Fruit fly (Drosophila melanogaster) whole organism, wandering third instar larva: ENCODE data around the gene Ugt49B2.

Experiments
- Abd-B ChIP-seq: fragments of >200 bp; optimal IDR thresholded peaks from 2 replicates; lab custom pipeline; 2017; ENCODE audit warnings: missing biosample characterization, missing genetic modification characterization
- CG32264 ChIP-seq: fragments of 200-800 bp; sonication (Bioruptor generic); optimal IDR thresholded peaks from 2 replicates; lab custom pipeline; 2016; ENCODE audit warnings: missing biosample characterization, missing genetic modification characterization
- CG9705 ChIP-seq: fragments of 200-800 bp; sonication (Bioruptor generic); optimal IDR thresholded peaks from 2 replicates; lab custom pipeline; 2018; ENCODE audit warnings: missing biosample characterization, mild to moderate bottlenecking, missing genetic modification characterization
- CrebA ChIP-seq: fragments of 200-800 bp; sonication (Bioruptor generic); optimal IDR thresholded peaks from 2 replicates; lab custom pipeline; 2016; ENCODE audit warnings: missing biosample characterization, mild to moderate bottlenecking, missing genetic modification characterization, borderline replicate concordance
- Dfd ChIP-seq: fragments of >200 bp; optimal IDR thresholded peaks from 2 replicates; lab custom pipeline; 2017; ENCODE audit warnings: missing biosample characterization, missing genetic modification characterization
- Dif ChIP-seq: fragments of 200-275, 200-300 bp; sonication (Bioruptor generic); optimal IDR thresholded peaks from 2 replicates; lab custom pipeline; 2018; ENCODE audit warnings: missing biosample characterization, missing genetic modification characterization; ENCODE audit not compliant: partially characterized antibody
- GATAd ChIP-seq: sonication (Bioruptor generic); optimal IDR thresholded peaks from 2 replicates; lab custom pipeline; 2016; ENCODE audit warnings: missing biosample characterization, missing genetic modification characterization
- HLH106 ChIP-seq: fragments of 200-800 bp; optimal IDR thresholded peaks from 3 replicates; lab custom pipeline; 2019; ENCODE audit warnings: missing biosample characterization, mild to moderate bottlenecking, missing genetic modification characterization, moderate library complexity
- Hnf4 ChIP-seq: fragments of 200-800 bp; sonication (Bioruptor generic); optimal IDR thresholded peaks from 2 replicates; lab custom pipeline; 2016; ENCODE audit warnings: missing biosample characterization, mild to moderate bottlenecking, missing genetic modification characterization
- Hr78 ChIP-seq: fragments of >200 bp; optimal IDR thresholded peaks from 2 replicates; lab custom pipeline; 2017; ENCODE audit warnings: missing biosample characterization, missing genetic modification characterization
- Hr83 ChIP-seq: fragments of 200-300 bp; sonication (Bioruptor generic); optimal IDR thresholded peaks from 2 replicates; lab custom pipeline; 2016; ENCODE audit warnings: missing biosample characterization, mild to moderate bottlenecking, missing genetic modification characterization, moderate library complexity; ENCODE audit not compliant: poor library complexity, severe bottlenecking
- Jra ChIP-seq: sonication (Bioruptor generic); optimal IDR thresholded peaks from 2 replicates; lab custom pipeline; 2016; ENCODE audit warnings: missing biosample characterization, missing genetic modification characterization
- Mio ChIP-seq: sonication (Bioruptor generic); optimal IDR thresholded peaks from 2 replicates; lab custom pipeline; 2016; ENCODE audit warnings: missing biosample characterization, missing genetic modification characterization
- Myc ChIP-seq: fragments of >200 bp; optimal IDR thresholded peaks from 2 replicates; lab custom pipeline; 2017
- N ChIP-seq: fragments of >200 bp; optimal IDR thresholded peaks from 2 replicates; lab custom pipeline; 2018; ENCODE audit warnings: missing biosample characterization, missing external identifiers, missing genetic modification characterization
- OdsH ChIP-seq: fragments of 200-800 bp; sonication (Bioruptor generic); optimal IDR thresholded peaks from 2 replicates; lab custom pipeline; 2016; ENCODE audit warnings: missing biosample characterization, mild to moderate bottlenecking, missing genetic modification characterization
- Rel ChIP-seq, 2 experiments: fragments of 200-800 bp; sonication (Bioruptor generic) in 1 of 2; optimal IDR thresholded peaks; 2 replicates in 1 of 2; 3 replicates in 1 of 2; lab custom pipeline; 2016 to 2019; ENCODE audit warnings: mild to moderate bottlenecking in 2 of 2, missing biosample characterization in 2 of 2, missing genetic modification characterization in 2 of 2, moderate library complexity in 1 of 2
- Sp1 ChIP-seq: fragments of 200-800 bp; sonication (Bioruptor generic); optimal IDR thresholded peaks from 3 replicates; lab custom pipeline; 2019; ENCODE audit warnings: missing biosample characterization, mild to moderate bottlenecking, missing genetic modification characterization, moderate library complexity
- Vsx2 ChIP-seq: fragments of 200-300, 225-300 bp; sonication (Bioruptor generic); optimal IDR thresholded peaks from 2 replicates; lab custom pipeline; 2018; ENCODE audit warnings: missing biosample characterization, missing genetic modification characterization; ENCODE audit not compliant: partially characterized antibody
- br ChIP-seq: fragments of 200-800 bp; sonication (Bioruptor generic); optimal IDR thresholded peaks from 2 replicates; lab custom pipeline; 2016; ENCODE audit warnings: missing biosample characterization, missing genetic modification characterization
- brk ChIP-seq: fragments of 200-800 bp; sonication (Bioruptor generic); optimal IDR thresholded peaks from 2 replicates; lab custom pipeline; 2016; ENCODE audit warnings: missing biosample characterization, mild to moderate bottlenecking, missing genetic modification characterization
- dl ChIP-seq, 2 experiments: fragments of 175-275, 200-275 bp in 1 of 2; fragments of 200-275 bp in 1 of 2; sonication (Bioruptor generic); optimal IDR thresholded peaks; lab custom pipeline; 2018; ENCODE audit warnings: mild to moderate bottlenecking in 2 of 2, missing biosample characterization in 2 of 2, missing genetic modification characterization in 2 of 2, moderate library complexity in 2 of 2; ENCODE audit not compliant: partially characterized antibody in 2 of 2, insufficient read depth in 1 of 2
- dmrt93B ChIP-seq: fragments of 200-800 bp; sonication (Bioruptor generic); optimal IDR thresholded peaks from 2 replicates; lab custom pipeline; 2018; ENCODE audit warnings: missing biosample characterization, mild to moderate bottlenecking, missing genetic modification characterization
- dsf ChIP-seq: sonication (Bioruptor generic); optimal IDR thresholded peaks from 2 replicates; lab custom pipeline; 2016; ENCODE audit warnings: missing biosample characterization, missing genetic modification characterization, borderline replicate concordance
- ey ChIP-seq: fragments of 200-800 bp; sonication (Bioruptor generic); optimal IDR thresholded peaks from 2 replicates; lab custom pipeline; 2016; ENCODE audit warnings: missing biosample characterization, missing genetic modification characterization
- foxo ChIP-seq, 2 experiments: fragments of 200-800 bp; sonication (Bioruptor generic); optimal IDR thresholded peaks; 2 replicates in 1 of 2; 3 replicates in 1 of 2; lab custom pipeline; 2016 to 2017; ENCODE audit warnings: missing biosample characterization in 2 of 2, missing genetic modification characterization in 2 of 2
- fru ChIP-seq: fragments of 200-800 bp; sonication (Bioruptor generic); optimal IDR thresholded peaks from 3 replicates; lab custom pipeline; 2016; ENCODE audit warnings: missing biosample characterization, mild to moderate bottlenecking, missing genetic modification characterization
- h ChIP-seq: fragments of 200-800 bp; sonication (Bioruptor generic); optimal IDR thresholded peaks from 3 replicates; lab custom pipeline; 2016; ENCODE audit warnings: missing biosample characterization, mild to moderate bottlenecking, missing genetic modification characterization
- jim ChIP-seq: fragments of 175-275, 200-325 bp; sonication (Bioruptor generic); optimal IDR thresholded peaks from 2 replicates; lab custom pipeline; 2016; ENCODE audit warnings: missing biosample characterization, mild to moderate bottlenecking, missing genetic modification characterization
- lola ChIP-seq: fragments of >200 bp; optimal IDR thresholded peaks from 2 replicates; lab custom pipeline; 2017; ENCODE audit warnings: missing biosample characterization, missing genetic modification characterization
- pan ChIP-seq: fragments of >200 bp; optimal IDR thresholded peaks from 2 replicates; lab custom pipeline; 2017
- psq ChIP-seq: fragments of 200-800 bp; sonication (Bioruptor generic); optimal IDR thresholded peaks from 3 replicates; lab custom pipeline; 2017; ENCODE audit warnings: missing biosample characterization, mild to moderate bottlenecking, missing genetic modification characterization, moderate library complexity
- rgr ChIP-seq: fragments of 200-800 bp; sonication (Bioruptor generic); optimal IDR thresholded peaks from 3 replicates; lab custom pipeline; 2016; ENCODE audit warnings: missing biosample characterization, mild to moderate bottlenecking, missing genetic modification characterization
- sage ChIP-seq: fragments of 200-800 bp; sonication (Bioruptor generic); optimal IDR thresholded peaks from 2 replicates; lab custom pipeline; 2016; ENCODE audit warnings: missing biosample characterization, mild to moderate bottlenecking, missing genetic modification characterization
- sv ChIP-seq: fragments of 200-800 bp; sonication (Bioruptor generic); optimal IDR thresholded peaks from 3 replicates; lab custom pipeline; 2016; ENCODE audit warnings: missing biosample characterization, missing genetic modification characterization
- tai ChIP-seq: sonication (Bioruptor generic); optimal IDR thresholded peaks from 2 replicates; lab custom pipeline; 2016; ENCODE audit warnings: missing biosample characterization, missing genetic modification characterization
- usp ChIP-seq: fragments of >200 bp; optimal IDR thresholded peaks from 2 replicates; lab custom pipeline; 2017; ENCODE audit warnings: missing biosample characterization, missing genetic modification characterization
- woc ChIP-seq: sonication (Bioruptor generic); optimal IDR thresholded peaks from 2 replicates; lab custom pipeline; 2016; ENCODE audit warnings: missing biosample characterization, mild to moderate bottlenecking, missing genetic modification characterization

Ugt49B2 gene

DNA sequence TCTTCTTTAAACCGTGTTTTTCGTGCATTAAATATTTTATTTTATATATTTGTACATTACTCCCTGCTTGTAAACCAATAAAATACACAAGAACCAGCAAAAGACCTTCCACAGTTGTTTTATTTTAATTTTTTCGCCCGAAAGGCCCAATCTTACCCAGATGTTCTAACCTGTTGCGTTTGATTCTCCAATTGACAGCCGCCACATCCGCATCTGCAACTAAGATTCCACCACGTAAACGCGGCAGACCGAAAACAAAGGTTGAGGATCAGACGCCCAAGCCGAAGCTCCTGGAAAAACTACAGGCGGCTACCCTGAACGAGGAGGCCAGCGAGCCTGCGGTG lies 39.4 kb downstream of the Ugt49B2 start:
- no peak for TF ChIP-seq Jra
- TF ChIP-seq CG9705 (GFP tag; lab: Kevin White, UChicago) = no peak
- TF ChIP-seq foxo (GFP tag; optimal IDR thresholded peaks at IDR 0.05; lab: Kevin White, UChicago) = no peak
- TF ChIP-seq ey = no peak
- TF ChIP-seq pan (lab: Kevin White, UChicago) = no peak
- TF ChIP-seq CG32264 (GFP tag; lab: Kevin White, UChicago) = no peak
- no peak for TF ChIP-seq br (GFP tag; lab: Kevin White, UChicago)
- TF ChIP-seq rgr (GFP tag; lab: Kevin White, UChicago) = no peak
- TF ChIP-seq Vsx2 (GFP tag; lab: Kevin White, UChicago) = no peak
- no peak for TF ChIP-seq HLH106 (tag; lab: Kevin White, UChicago)
- TF ChIP-seq N (GFP tag; lab: Kevin White, UChicago) = no peak
- no peak for TF ChIP-seq fru (GFP tag; lab: Kevin White, UChicago)
- TF ChIP-seq sv (GFP tag; lab: Kevin White, UChicago) = no peak
- TF ChIP-seq Dif = no peak
- TF ChIP-seq OdsH (GFP tag; lab: Kevin White, UChicago) = no peak
- no peak for TF ChIP-seq Sp1
- no peak for TF ChIP-seq woc (GFP tag; lab: Kevin White, UChicago)

- TF ChIP-seq Jra (peak; percentile 21), Rel (GFP tag; optimal IDR thresholded peaks at IDR 0.05; lab: Kevin White, UChicago) (no peak), Rel (tag; optimal IDR thresholded peaks at IDR 0.05; lab: Kevin White, UChicago) (no peak)
Observed at dm6 chr3R:21359375-21360191, 40.0 kb downstream of the Ugt49B2 start.

dm6 chr3R:21349870-21350314 lies 49.6 kb downstream of the Ugt49B2 start:
- TF ChIP-seq lola (GFP tag; lab: Kevin White, UChicago) = no peak
- no peak for TF ChIP-seq Abd-B (GFP tag; lab: Kevin White, UChicago)
- TF ChIP-seq Rel (GFP tag; optimal IDR thresholded peaks at IDR 0.05; lab: Kevin White, UChicago) = peak; percentile 11
- peak; percentile 20 for TF ChIP-seq Rel (tag; optimal IDR thresholded peaks at IDR 0.05; lab: Kevin White, UChicago)
- TF ChIP-seq Vsx2 (GFP tag; lab: Kevin White, UChicago) = no peak
- peak; percentile 59 for TF ChIP-seq CG32264 (GFP tag; lab: Kevin White, UChicago)
- TF ChIP-seq OdsH (GFP tag; lab: Kevin White, UChicago) = peak; percentile 31
- no peak for TF ChIP-seq Mio (GFP tag; lab: Kevin White, UChicago)
- TF ChIP-seq dsf (GFP tag; lab: Kevin White, UChicago) = no peak
- peak; percentile 31 for TF ChIP-seq brk
- no peak for TF ChIP-seq GATAd (GFP tag; lab: Kevin White, UChicago)
- TF ChIP-seq Hr78 (GFP tag; lab: Kevin White, UChicago) = no peak
- no peak for TF ChIP-seq N (GFP tag; lab: Kevin White, UChicago)
- peak; percentile 38 for TF ChIP-seq fru (GFP tag; lab: Kevin White, UChicago)
- TF ChIP-seq psq (GFP tag; lab: Kevin White, UChicago) = peak; percentile 37
- TF ChIP-seq dl (GFP tag; optimal IDR thresholded peaks at IDR 0.05; lab: Kevin White, UChicago; ENCODE audit: insufficient read depth in 1 of 2, partially characterized antibody in 2 of 2) = no peak
- TF ChIP-seq woc (GFP tag; lab: Kevin White, UChicago) = peak; percentile 32
- TF ChIP-seq sage (GFP tag; lab: Kevin White, UChicago) = no peak
- TF ChIP-seq CrebA = no peak
- peak; percentile 64 for TF ChIP-seq rgr (GFP tag; lab: Kevin White, UChicago)
- no peak for TF ChIP-seq tai (GFP tag; lab: Kevin White, UChicago)
- peak; percentile 84 for TF ChIP-seq Hr83 (GFP tag; lab: Kevin White, UChicago)
- peak; percentile 4 for TF ChIP-seq ey
- TF ChIP-seq CG9705 (GFP tag; lab: Kevin White, UChicago) = no peak
- peak in 1 of 2 experiments; percentile 35 for TF ChIP-seq foxo (GFP tag; optimal IDR thresholded peaks at IDR 0.05; lab: Kevin White, UChicago)
- TF ChIP-seq Dif = no peak
- TF ChIP-seq HLH106 (tag; lab: Kevin White, UChicago) = peak; percentile 28
- TF ChIP-seq sv (GFP tag; lab: Kevin White, UChicago) = no peak
- peak; percentile 44 for TF ChIP-seq br (GFP tag; lab: Kevin White, UChicago)
- TF ChIP-seq Jra = no peak
- TF ChIP-seq Dfd (GFP tag; lab: Kevin White, UChicago) = no peak
- TF ChIP-seq usp (GFP tag; lab: Kevin White, UChicago) = no peak
- TF ChIP-seq Myc (lab: Kevin White, UChicago) = no peak
- no peak for TF ChIP-seq jim (GFP tag; lab: Kevin White, UChicago)
- no peak for TF ChIP-seq pan (lab: Kevin White, UChicago)
- peak; percentile 51 for TF ChIP-seq Hnf4
- TF ChIP-seq h = peak; percentile 61
- TF ChIP-seq Sp1 = no peak
- no peak for TF ChIP-seq dmrt93B (GFP tag; lab: Kevin White, UChicago)
